Worm (Caenorhabditis elegans) whole organism, L1 larva: Measurements from ENCODE around the gene hpo-19.

Experiments used
- Y116A8C.19 ChIP-seq: sonication (generic microtip); optimal IDR thresholded peaks from 2 replicates; lab custom pipeline; 2016; ENCODE audit warnings: missing compliant biosample characterization, missing genetic modification characterization, borderline replicate concordance
- alr-1 ChIP-seq: fragments of 200-800 bp; sonication (Bioruptor generic); optimal IDR thresholded peaks from 2 replicates; lab custom pipeline; 2018; ENCODE audit warnings: borderline replicate concordance, mild to moderate bottlenecking, missing genetic modification characterization, missing compliant biosample characterization
- aly-2 ChIP-seq: fragments of 150-350 bp; optimal IDR thresholded peaks from 2 replicates; lab custom pipeline; 2014; ENCODE audit warnings: missing biosample characterization, missing genetic modification characterization
- blmp-1 ChIP-seq: fragments of 150-350 bp; optimal IDR thresholded peaks from 2 replicates; lab custom pipeline; 2014; ENCODE audit warnings: missing biosample characterization, missing genetic modification characterization
- ceh-8 ChIP-seq: fragments of 200-800 bp; sonication (Bioruptor generic); optimal IDR thresholded peaks from 2 replicates; lab custom pipeline; 2018; ENCODE audit warnings: mild to moderate bottlenecking, missing genetic modification characterization, moderate library complexity, missing compliant biosample characterization
- dpl-1 ChIP-seq, 3 experiments: fragments of 150-350 bp in 2 of 3; sonication (generic microtip) in 1 of 3; optimal IDR thresholded peaks; 2 replicates each; lab custom pipeline; 2014 to 2017; ENCODE audit warnings: missing biosample characterization in 3 of 3, missing genetic modification characterization in 3 of 3, missing genetic modification reagents in 3 of 3
- efl-1 ChIP-seq, 4 experiments: fragments of 150-350 bp; optimal IDR thresholded peaks in 3 of 4; peaks in 1 of 4; 1 replicate in 1 of 4; 2 replicates in 3 of 4; lab custom pipeline; 2014; ENCODE audit warnings: missing biosample characterization in 2 of 4, missing genetic modification characterization in 2 of 4, missing genetic modification reagents in 2 of 4
- elt-3 ChIP-seq, 6 experiments: fragments of 150-350 bp in 1 of 6; sonication (generic microtip); optimal IDR thresholded peaks; 2 replicates each; lab custom pipeline; 2017 to 2018; ENCODE audit warnings: missing biosample characterization in 6 of 6, missing genetic modification characterization in 6 of 6, inconsistent platforms in 1 of 6
- ets-5 ChIP-seq: fragments of 200-800 bp; sonication (Bioruptor generic); IDR thresholded peaks from 2 replicates; pipeline ENCODE4 v1.3.6; 2022; ENCODE audit warnings: missing genetic modification characterization, missing compliant biosample characterization
- hlh-17 ChIP-seq: fragments of 200-800 bp; sonication (Bioruptor generic); optimal IDR thresholded peaks from 2 replicates; lab custom pipeline; 2018; ENCODE audit warnings: missing genetic modification characterization, mild to moderate bottlenecking, missing compliant biosample characterization, moderate library complexity, borderline replicate concordance
- irx-1 ChIP-seq: sonication (generic microtip); optimal IDR thresholded peaks from 2 replicates; lab custom pipeline; 2016; ENCODE audit warnings: missing genetic modification characterization, missing compliant biosample characterization
- isw-1 ChIP-seq: fragments of 200-800 bp; sonication (Bioruptor generic); IDR thresholded peaks from 2 replicates; pipeline ENCODE4 v1.3.6; 2022; ENCODE audit warnings: missing genetic modification characterization, missing compliant biosample characterization
- lin-13 ChIP-seq: fragments of 150-350 bp; optimal IDR thresholded peaks from 2 replicates; lab custom pipeline; 2014; ENCODE audit warnings: missing biosample characterization, missing genetic modification reagents, missing genetic modification characterization
- lin-15B ChIP-seq: fragments of 150-350 bp; sonication (generic microtip); optimal IDR thresholded peaks from 3 replicates; lab custom pipeline; 2014; ENCODE audit warnings: missing biosample characterization, missing genetic modification characterization
- lin-35 ChIP-seq, 2 experiments: fragments of 150-350 bp; optimal IDR thresholded peaks; 2 replicates each; lab custom pipeline; 2014; ENCODE audit warnings: missing biosample characterization in 2 of 2, missing genetic modification characterization in 2 of 2, missing genetic modification reagents in 2 of 2
- lin-39 ChIP-seq: fragments of 150-350 bp; optimal IDR thresholded peaks from 2 replicates; lab custom pipeline; 2014; ENCODE audit warnings: missing biosample characterization, missing genetic modification reagents, missing genetic modification characterization
- lsy-2 ChIP-seq, 2 experiments: fragments of 150-350 bp; optimal IDR thresholded peaks; 2 replicates each; lab custom pipeline; 2014; ENCODE audit warnings: missing biosample characterization in 2 of 2, missing genetic modification characterization in 2 of 2
- mdl-1 ChIP-seq, 2 experiments: fragments of 150-350 bp; optimal IDR thresholded peaks; 2 replicates each; lab custom pipeline; 2014 to 2017; ENCODE audit warnings: missing biosample characterization in 2 of 2, missing genetic modification characterization in 2 of 2, inconsistent platforms in 1 of 2
- mep-1 ChIP-seq: fragments of 150-350 bp; optimal IDR thresholded peaks from 2 replicates; lab custom pipeline; 2014; ENCODE audit warnings: missing biosample characterization, missing genetic modification characterization
- nhr-12 ChIP-seq: sonication (generic microtip); optimal IDR thresholded peaks from 2 replicates; lab custom pipeline; 2017; ENCODE audit warnings: missing biosample characterization, missing genetic modification characterization
- nhr-19 ChIP-seq: fragments of 200-800 bp; sonication (Bioruptor generic); conservative IDR thresholded peaks from 2 replicates; pipeline ENCODE4 v1.3.6; 2022; ENCODE audit warnings: missing genetic modification characterization, missing compliant biosample characterization
- nhr-20 ChIP-seq: sonication (generic microtip); optimal IDR thresholded peaks from 2 replicates; lab custom pipeline; 2016; ENCODE audit warnings: mild to moderate bottlenecking, missing genetic modification characterization, missing compliant biosample characterization
- nhr-47 ChIP-seq: sonication (generic microtip); optimal IDR thresholded peaks from 2 replicates; lab custom pipeline; 2016; ENCODE audit warnings: mild to moderate bottlenecking, missing genetic modification characterization, moderate library complexity, missing compliant biosample characterization
- nhr-71 ChIP-seq: sonication (generic microtip); optimal IDR thresholded peaks from 2 replicates; lab custom pipeline; 2016; ENCODE audit warnings: mild to moderate bottlenecking, missing genetic modification characterization, moderate library complexity, missing compliant biosample characterization
- nhr-77 ChIP-seq: fragments of 150-350 bp; optimal IDR thresholded peaks from 2 replicates; lab custom pipeline; 2014; ENCODE audit warnings: missing biosample characterization, missing genetic modification characterization
- nhr-84 ChIP-seq: sonication (generic microtip); optimal IDR thresholded peaks from 2 replicates; lab custom pipeline; 2017; ENCODE audit warnings: missing biosample characterization, missing genetic modification characterization
- pax-3 ChIP-seq: fragments of 200-800 bp; sonication (Bioruptor generic); optimal IDR thresholded peaks from 2 replicates; lab custom pipeline; 2018; ENCODE audit warnings: mild to moderate bottlenecking, missing genetic modification characterization, moderate library complexity, missing compliant biosample characterization
- rnt-1 ChIP-seq: sonication (generic microtip); optimal IDR thresholded peaks from 2 replicates; lab custom pipeline; 2016; ENCODE audit warnings: mild to moderate bottlenecking, missing genetic modification characterization, moderate library complexity, missing compliant biosample characterization
- snpc-4 ChIP-seq: fragments of 150-350 bp; optimal IDR thresholded peaks from 2 replicates; lab custom pipeline; 2014; ENCODE audit warnings: missing biosample characterization, missing genetic modification characterization
- snu-23 ChIP-seq: sonication (generic microtip); optimal IDR thresholded peaks from 2 replicates; lab custom pipeline; 2016; ENCODE audit warnings: missing genetic modification characterization, missing compliant biosample characterization
- sup-37 ChIP-seq: fragments of 200-800 bp; sonication (Bioruptor generic); optimal IDR thresholded peaks from 2 replicates; lab custom pipeline; 2018; ENCODE audit warnings: mild to moderate bottlenecking, missing genetic modification characterization, missing compliant biosample characterization
- swsn-7 ChIP-seq: sonication (generic microtip); optimal IDR thresholded peaks from 2 replicates; lab custom pipeline; 2016; ENCODE audit warnings: missing genetic modification characterization, missing compliant biosample characterization
- tbx-2 ChIP-seq: sonication (generic microtip); optimal IDR thresholded peaks from 2 replicates; lab custom pipeline; 2016; ENCODE audit warnings: missing genetic modification characterization, missing compliant biosample characterization
- unc-130 ChIP-seq: fragments of 150-350 bp; optimal IDR thresholded peaks from 2 replicates; lab custom pipeline; 2017; ENCODE audit warnings: missing biosample characterization, missing genetic modification characterization, inconsistent platforms
- unc-30 ChIP-seq: sonication (generic microtip); optimal IDR thresholded peaks from 2 replicates; lab custom pipeline; 2017; ENCODE audit warnings: missing biosample characterization, missing genetic modification characterization
- unc-86 ChIP-seq: sonication (generic microtip); optimal IDR thresholded peaks from 2 replicates; lab custom pipeline; 2016; ENCODE audit warnings: missing genetic modification characterization, missing compliant biosample characterization
- zag-1 ChIP-seq: fragments of 150-350 bp; optimal IDR thresholded peaks from 2 replicates; lab custom pipeline; 2014; ENCODE audit warnings: missing biosample characterization, missing genetic modification characterization
- zip-4 ChIP-seq: fragments of 200-800 bp; sonication (Bioruptor generic); optimal IDR thresholded peaks from 2 replicates; lab custom pipeline; 2018; ENCODE audit warnings: mild to moderate bottlenecking, missing genetic modification characterization, moderate library complexity, missing compliant biosample characterization
- ztf-11 ChIP-seq, 2 experiments: sonication (generic microtip); optimal IDR thresholded peaks; 2 replicates each; lab custom pipeline; 2016 to 2017; ENCODE audit warnings: missing genetic modification characterization in 2 of 2, missing biosample characterization in 1 of 2, missing compliant biosample characterization in 1 of 2
- ztf-4 ChIP-seq: fragments of 150-350 bp; optimal IDR thresholded peaks from 2 replicates; lab custom pipeline; 2014; ENCODE audit warnings: missing biosample characterization, missing genetic modification characterization

The hpo-19 gene

DNA sequence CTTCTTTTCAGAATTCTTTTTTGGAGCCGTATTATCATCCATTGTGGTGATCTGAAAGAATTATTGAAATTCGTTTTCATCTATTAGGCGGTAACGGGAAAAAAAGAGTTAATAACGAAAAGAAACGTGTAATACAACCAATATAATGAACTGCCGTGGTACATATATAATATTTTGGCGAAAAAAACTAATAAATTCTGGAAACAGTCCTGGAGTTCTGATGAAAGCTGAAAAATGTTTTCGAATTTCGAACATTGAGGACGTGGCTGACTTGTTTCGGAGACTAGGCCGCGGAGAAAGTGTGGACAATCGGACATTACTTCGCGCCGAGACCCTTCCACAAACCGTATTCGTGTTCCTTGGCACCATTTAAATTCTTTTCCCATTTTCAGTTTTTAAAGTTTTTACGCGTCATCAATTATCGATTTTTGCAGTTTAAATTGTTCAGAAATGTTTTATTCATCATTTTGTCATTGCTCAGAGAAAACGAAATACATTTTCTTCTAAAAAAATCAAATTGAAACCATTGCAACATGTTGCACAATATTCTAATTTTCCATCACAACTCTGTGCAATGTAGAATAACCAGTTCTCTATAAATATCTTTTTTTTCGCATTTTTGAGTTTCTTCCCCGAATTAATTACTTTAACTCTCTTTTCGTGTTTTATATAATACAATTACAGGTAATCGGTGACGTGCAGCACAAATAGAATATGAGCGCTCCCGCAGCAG lies 2.8 kb upstream of the hpo-19 start, which contains the start of the genes gad-1 and erfa-1 (continued):
- TF ChIP-seq snpc-4 (tag; lab: Kevin White, UChicago): no peak
- TF ChIP-seq mep-1 (tag; lab: Kevin White, UChicago): peak; percentile 70
- TF ChIP-seq irx-1 (tag; lab: Kevin White, UChicago): peak; percentile 29
- no peak for TF ChIP-seq ets-5 (GFP tag; lab: Robert Waterston, UW)
- TF ChIP-seq rnt-1 (tag; lab: Kevin White, UChicago): peak; percentile 87
- TF ChIP-seq ztf-11 (tag; optimal IDR thresholded peaks at IDR 0.05; lab: Kevin White, UChicago): peak in 1 of 2 experiments; percentile 30
- peak; percentile 66 for TF ChIP-seq unc-130 (tag; lab: Kevin White, UChicago)
- TF ChIP-seq blmp-1 (tag; lab: Kevin White, UChicago): peak; percentile 47
- TF ChIP-seq snu-23 (GFP tag; lab: Kevin White, UChicago): peak; percentile 68
- peak; percentile 58 for TF ChIP-seq tbx-2
- TF ChIP-seq unc-86: peak; percentile 16
- TF ChIP-seq zag-1 (tag; lab: Kevin White, UChicago): no peak
- TF ChIP-seq nhr-77 (tag; lab: Kevin White, UChicago): no peak
- TF ChIP-seq zip-4 (GFP tag; lab: Kevin White, UChicago): no peak
- TF ChIP-seq lsy-2 (tag; optimal IDR thresholded peaks at IDR 0.05; lab: Kevin White, UChicago): peak; percentile 68 to 95
- TF ChIP-seq elt-3 (tag; optimal IDR thresholded peaks at IDR 0.05; lab: Kevin White, UChicago): peak in 1 of 6 experiments; percentile 36
- TF ChIP-seq nhr-19 (GFP tag; lab: Robert Waterston, UW): peak; percentile 43; the same call in 1 of the 2 replicates
- TF ChIP-seq nhr-71 (tag; lab: Kevin White, UChicago): peak; percentile 72
- no peak for TF ChIP-seq unc-30 (tag; lab: Kevin White, UChicago)
- TF ChIP-seq lin-35 (GFP tag; optimal IDR thresholded peaks at IDR 0.05; lab: Kevin White, UChicago): peak; percentile 74 to 82
- TF ChIP-seq nhr-84 (tag; lab: Kevin White, UChicago): no peak
- peak; percentile 89 for TF ChIP-seq lin-15B (tag; lab: Kevin White, UChicago)

DNA sequence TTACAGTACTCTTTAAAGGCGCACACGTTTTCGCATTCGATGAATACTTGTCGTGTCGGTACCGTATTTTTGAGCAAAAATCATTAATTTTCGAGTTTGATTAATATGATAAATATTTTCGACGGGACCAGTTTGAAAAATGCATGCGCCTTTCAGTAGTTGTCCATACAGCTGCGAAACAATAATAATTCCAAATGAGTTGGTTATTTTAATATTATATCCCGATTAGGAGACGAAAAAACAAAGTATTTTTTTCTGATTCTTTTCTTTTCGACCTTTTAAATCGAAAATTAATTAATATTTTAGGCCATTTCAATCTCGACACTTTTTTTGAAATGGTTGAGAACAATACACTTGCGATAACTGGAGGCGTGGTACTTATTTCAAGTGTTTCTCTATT lies 2.2 kb downstream of the hpo-19 start, which contains the start of gene T05H4.4:
T05H4.4 (plus strand) TSS at position 301 of the 400 bp plus-strand sequence.
- TF ChIP-seq nhr-12 (tag; lab: Kevin White, UChicago) (no peak), Y116A8C.19 (tag; lab: Kevin White, UChicago) (no peak), nhr-47 (tag; lab: Kevin White, UChicago) (no peak), zag-1 (tag; lab: Kevin White, UChicago) (no peak), zip-4 (GFP tag; lab: Kevin White, UChicago) (no peak), ztf-4 (tag; lab: Kevin White, UChicago) (no peak), nhr-20 (no peak), efl-1 (optimal IDR thresholded peaks at IDR 0.05; lab: Kevin White, UChicago) (no peak), efl-1 (GFP tag; optimal IDR thresholded peaks at IDR 0.05 in 1 of 2; lab: Kevin White, UChicago) (no peak), unc-130 (tag; lab: Kevin White, UChicago) (no peak), unc-86 (no peak), ceh-8 (no peak), hlh-17 (no peak), nhr-84 (tag; lab: Kevin White, UChicago) (no peak), sup-37 (no peak), blmp-1 (tag; lab: Kevin White, UChicago) (no peak)

DNA sequence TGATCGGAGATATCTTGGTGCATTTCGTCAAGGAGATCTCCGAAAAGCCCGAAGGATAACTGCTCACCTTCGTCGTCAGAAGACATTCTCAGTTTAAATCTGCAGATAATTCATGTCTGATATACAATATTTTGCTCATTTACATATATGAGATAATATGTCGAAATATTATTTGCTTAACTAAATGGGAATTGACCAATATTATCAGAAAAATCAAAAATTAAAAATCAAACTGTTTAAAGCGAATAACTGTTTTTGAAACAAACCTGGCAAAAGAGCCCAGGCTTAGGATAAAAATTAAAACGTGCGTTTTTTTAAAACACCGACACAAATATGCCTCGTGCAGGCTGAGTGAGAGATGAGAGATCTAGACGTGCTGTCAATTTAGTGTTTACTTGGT lies 5.2 kb downstream of the hpo-19 start, which contains the start of gene T05H4.15:
T05H4.15 (minus strand) TSS at position 101 of the 400 bp plus-strand sequence.
- TF ChIP-seq zag-1 (tag; lab: Kevin White, UChicago) (no peak), lin-39 (no peak), irx-1 (tag; lab: Kevin White, UChicago) (no peak), lin-35 (GFP tag; optimal IDR thresholded peaks at IDR 0.05; lab: Kevin White, UChicago) (no peak), ztf-4 (tag; lab: Kevin White, UChicago) (no peak), hlh-17 (no peak), swsn-7 (tag; lab: Kevin White, UChicago) (no peak), alr-1 (tag; lab: Kevin White, UChicago) (no peak), isw-1 (GFP tag; lab: Robert Waterston, UW) (no peak), pax-3 (no peak), Y116A8C.19 (tag; lab: Kevin White, UChicago) (no peak), dpl-1 (GFP tag; optimal IDR thresholded peaks at IDR 0.05; lab: Kevin White, UChicago) (no peak), zip-4 (GFP tag; lab: Kevin White, UChicago) (no peak), lin-13 (GFP tag; lab: Kevin White, UChicago) (no peak), mdl-1 (tag; optimal IDR thresholded peaks at IDR 0.05; lab: Kevin White, UChicago) (no peak), aly-2 (tag; lab: Kevin White, UChicago) (no peak)
